Worm (Caenorhabditis elegans) whole organism, midembryonic: ENCODE measurements around the gene aat-2.

Experiments used
- T22C8.4 ChIP-seq: fragments of 200-800 bp; sonication (Bioruptor generic); IDR thresholded peaks from 2 replicates; pipeline ENCODE4 v1.3.6; 2022; ENCODE audit warnings: missing genetic modification characterization, missing compliant biosample characterization
- cog-1 ChIP-seq: sonication (generic microtip); optimal IDR thresholded peaks from 2 replicates; lab custom pipeline; 2016; ENCODE audit warnings: missing genetic modification characterization, missing compliant biosample characterization
- flt-1 ChIP-seq: fragments of 200-800 bp; sonication (Bioruptor generic); IDR thresholded peaks from 2 replicates; pipeline ENCODE4 v1.3.6; 2022; ENCODE audit warnings: missing genetic modification characterization, missing compliant biosample characterization
- klf-2 ChIP-seq: fragments of 200-800 bp; sonication (Bioruptor generic); conservative IDR thresholded peaks from 2 replicates; pipeline ENCODE4 v1.3.6; 2022; ENCODE audit warnings: missing genetic modification reagents, missing genetic modification characterization, missing compliant biosample characterization
- med-1 ChIP-seq: sonication (generic microtip); optimal IDR thresholded peaks from 2 replicates; lab custom pipeline; 2017; ENCODE audit warnings: missing genetic modification characterization, mild to moderate bottlenecking, missing compliant biosample characterization, antibody characterized with exemption, missing genetic modification reagents; ENCODE audit not compliant: insufficient read depth
- ref-1 ChIP-seq: fragments of 200-800 bp; sonication (Bioruptor generic); conservative IDR thresholded peaks from 2 replicates; pipeline ENCODE4 v1.3.6; 2022; ENCODE audit warnings: missing genetic modification reagents, missing genetic modification characterization, missing compliant biosample characterization
- tab-1 ChIP-seq: fragments of 200-800 bp; sonication (Bioruptor generic); IDR thresholded peaks from 2 replicates; pipeline ENCODE4 v1.3.6; 2022; ENCODE audit warnings: missing genetic modification characterization, missing compliant biosample characterization
- ztf-23 ChIP-seq: fragments of 200-800 bp; sonication (Bioruptor generic); IDR thresholded peaks from 2 replicates; pipeline ENCODE4 v1.3.6; 2022; ENCODE audit warnings: missing genetic modification reagents, missing genetic modification characterization, missing compliant biosample characterization
- ztf-29 ChIP-seq: fragments of 200-800 bp; sonication (Bioruptor generic); IDR thresholded peaks from 2 replicates; pipeline ENCODE4 v1.3.6; 2022; ENCODE audit warnings: missing genetic modification reagents, missing genetic modification characterization, missing compliant biosample characterization

aat-2 gene

DNA sequence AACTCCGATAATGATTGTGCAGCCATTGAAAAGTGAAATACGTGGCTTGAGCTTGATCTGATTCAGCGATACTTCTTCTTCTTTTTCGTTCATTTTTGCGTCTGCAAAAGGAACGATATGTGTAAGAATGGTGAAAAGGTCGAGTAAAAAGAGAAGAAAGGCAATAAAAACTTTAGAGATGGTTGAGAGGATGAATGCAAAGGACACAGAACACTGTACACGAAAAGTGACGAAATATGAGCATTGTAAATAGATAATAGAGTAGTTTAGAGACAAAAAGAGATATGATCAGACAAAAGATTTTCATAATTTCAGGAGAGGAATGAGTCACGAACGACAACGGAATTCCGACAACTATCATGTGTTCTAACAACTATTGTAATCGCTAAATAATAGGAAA is at the start of gene aat-2:
Gene aat-2 (minus strand): TSS at position 101 of the 400 bp plus-strand sequence.
- TF ChIP-seq klf-2 = no peak
- no peak for TF ChIP-seq med-1 (GFP tag; lab: Kevin White, UChicago)
- no peak for TF ChIP-seq T22C8.4 (GFP tag; lab: Robert Waterston, UW)
- TF ChIP-seq tab-1 (GFP tag; lab: Robert Waterston, UW) = no peak
- no peak for TF ChIP-seq ref-1 (GFP tag; lab: Robert Waterston, UW)
- no peak for TF ChIP-seq ztf-29 (GFP tag; lab: Robert Waterston, UW)
- TF ChIP-seq ztf-23 = no peak
- TF ChIP-seq cog-1 = no peak
- no peak for TF ChIP-seq flt-1 (GFP tag; lab: Robert Waterston, UW)

DNA sequence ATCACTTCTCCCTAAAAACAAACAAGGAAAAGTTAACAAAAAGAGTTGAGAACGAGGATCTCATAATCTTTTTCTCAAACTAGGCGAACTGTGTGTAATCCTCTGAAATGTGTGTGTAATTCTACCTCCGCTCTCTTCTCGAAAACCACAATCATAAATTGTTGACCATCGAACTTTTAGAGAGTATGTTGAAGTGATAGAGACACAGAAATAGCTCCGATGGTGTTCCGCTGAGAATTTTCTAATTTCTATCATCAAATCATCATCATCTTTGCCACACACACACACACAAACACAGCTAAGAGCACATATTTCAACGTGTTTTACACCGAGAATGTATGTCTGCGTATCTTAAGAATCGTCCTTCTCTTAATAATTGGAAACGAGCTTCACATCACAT is 49.4 kb upstream of the aat-2 start:
- TF ChIP-seq klf-2 (no peak), cog-1 (no peak), flt-1 (GFP tag; lab: Robert Waterston, UW) (no peak), med-1 (GFP tag; lab: Kevin White, UChicago) (no peak), ztf-29 (GFP tag; lab: Robert Waterston, UW) (no peak), ztf-23 (no peak), ref-1 (GFP tag; lab: Robert Waterston, UW) (no peak), tab-1 (GFP tag; lab: Robert Waterston, UW) (no peak), T22C8.4 (GFP tag; lab: Robert Waterston, UW) (no peak)

DNA sequence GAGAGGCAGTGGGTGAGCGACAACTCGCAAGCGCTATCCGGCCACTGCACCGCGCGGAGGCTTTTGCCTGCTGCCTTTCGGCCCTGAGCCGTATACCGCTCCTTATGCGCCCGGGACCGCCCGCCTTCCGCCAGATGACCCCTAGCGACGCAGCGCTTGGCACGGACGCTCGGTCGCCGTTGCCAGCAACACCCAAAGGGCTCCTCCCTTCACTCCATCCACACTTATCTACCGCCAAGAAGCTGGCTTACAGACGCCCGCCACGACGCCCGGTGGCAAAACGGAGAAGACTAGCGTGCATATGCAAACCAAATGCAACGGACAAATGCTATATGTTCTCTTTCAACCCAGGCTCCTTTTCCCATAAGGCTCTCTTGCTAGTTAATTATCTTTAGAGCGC is 47.2 kb upstream of the aat-2 start:
- TF ChIP-seq klf-2 (no peak; the same call in 1 of the 2 replicates), flt-1 (GFP tag; lab: Robert Waterston, UW) (peak; percentile 58; the same call in 1 of the 2 replicates), tab-1 (GFP tag; lab: Robert Waterston, UW) (peak; percentile 68)

DNA sequence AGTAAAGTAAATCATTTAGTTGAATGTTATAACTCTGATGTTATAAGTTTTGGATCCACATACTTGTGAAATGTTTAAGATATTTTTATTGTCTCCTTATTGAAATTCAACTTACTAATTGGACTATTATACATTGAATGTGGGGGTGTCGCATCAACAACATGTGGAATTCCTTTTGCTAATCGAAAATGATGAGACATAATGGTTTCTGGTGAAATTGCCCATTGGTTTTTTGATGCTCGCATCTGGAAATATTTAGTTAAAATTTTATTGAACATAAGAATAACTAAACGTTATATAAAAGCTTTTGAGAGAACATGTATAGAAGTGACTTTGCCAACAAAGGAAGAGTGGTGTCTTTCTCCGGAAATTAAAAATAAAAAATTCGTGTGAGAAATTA is 45.8 kb upstream of the aat-2 start, which contains the start of gene ZK682.7:
Gene ZK682.7 (minus strand): TSS at position 247 of the 400 bp plus-strand sequence.
- TF ChIP-seq klf-2 (no peak), flt-1 (GFP tag; lab: Robert Waterston, UW) (no peak), cog-1 (no peak), med-1 (GFP tag; lab: Kevin White, UChicago) (no peak)

DNA sequence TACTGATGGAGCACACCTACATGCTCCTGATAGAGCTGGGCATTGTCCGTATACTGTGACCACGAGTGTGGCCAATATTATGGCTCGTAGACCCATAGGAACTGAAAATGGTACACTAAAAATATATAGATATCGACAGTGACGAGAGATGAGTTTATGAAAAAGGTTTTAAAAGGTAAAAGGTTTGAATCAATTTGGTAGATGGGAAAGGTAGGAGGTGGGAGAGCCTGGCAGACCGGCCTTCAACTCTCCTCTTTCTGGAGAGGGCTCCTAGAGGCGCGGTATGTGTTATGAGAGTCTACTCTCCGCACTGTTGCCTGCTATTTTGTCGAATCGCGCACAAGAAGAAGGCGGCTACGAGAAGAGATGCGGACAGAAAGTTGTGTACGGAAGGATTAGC is 41.3 kb upstream of the aat-2 start, which contains the start of gene lron-2:
Gene lron-2 (minus strand): TSS at position 101 of the 400 bp plus-strand sequence.
- TF ChIP-seq ztf-29 (GFP tag; lab: Robert Waterston, UW) (no peak), T22C8.4 (GFP tag; lab: Robert Waterston, UW) (no peak), ref-1 (GFP tag; lab: Robert Waterston, UW) (no peak), med-1 (GFP tag; lab: Kevin White, UChicago) (no peak), tab-1 (GFP tag; lab: Robert Waterston, UW) (no peak), flt-1 (GFP tag; lab: Robert Waterston, UW) (no peak), klf-2 (no peak), ztf-23 (no peak), cog-1 (no peak)

DNA sequence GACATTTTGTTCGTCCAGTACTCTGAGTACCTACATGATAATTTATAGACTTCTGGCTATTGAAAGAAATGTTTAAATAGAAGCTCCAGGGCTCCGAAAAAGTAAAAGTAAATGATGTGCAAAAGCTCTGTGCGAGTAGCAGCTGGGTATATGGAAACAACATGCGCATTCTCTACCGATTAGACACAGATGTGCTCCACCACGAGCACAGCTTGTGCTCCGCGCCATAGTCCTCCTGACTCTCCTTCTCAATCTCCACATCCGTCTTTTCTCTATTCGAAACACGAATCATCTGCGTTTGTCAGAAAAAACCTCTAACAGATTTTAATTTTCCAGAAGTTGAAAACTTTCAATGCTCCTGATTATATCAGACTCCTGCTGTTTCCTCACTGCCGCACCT is 37.3 kb upstream of the aat-2 start:
- TF ChIP-seq ztf-29 (GFP tag; lab: Robert Waterston, UW) (no peak), klf-2 (no peak), med-1 (GFP tag; lab: Kevin White, UChicago) (no peak)

DNA sequence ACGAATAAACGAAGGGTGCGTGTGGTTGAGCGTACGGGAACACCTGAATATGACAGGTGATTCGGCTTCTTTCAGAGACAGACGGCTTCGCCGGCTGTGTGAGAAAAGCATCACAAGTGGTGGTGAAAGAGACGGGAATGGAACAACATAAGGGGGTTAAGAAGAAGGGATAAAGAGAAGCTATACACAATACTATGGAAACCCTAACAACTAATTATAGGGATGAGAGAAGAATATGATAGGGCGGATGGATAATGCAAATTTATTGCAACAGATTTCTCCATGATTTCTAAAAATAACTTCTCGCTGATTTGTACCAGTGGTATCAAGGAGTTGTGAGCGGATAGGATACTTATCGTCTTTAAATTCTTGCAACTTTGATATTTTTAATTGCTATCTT is 36.0 kb upstream of the aat-2 start, which contains the start of gene hlh-10:
Gene hlh-10 (minus strand): TSS at position 101 of the 400 bp plus-strand sequence.
- TF ChIP-seq ztf-23 (no peak), T22C8.4 (GFP tag; lab: Robert Waterston, UW) (no peak), ref-1 (GFP tag; lab: Robert Waterston, UW) (no peak), ztf-29 (GFP tag; lab: Robert Waterston, UW) (no peak), cog-1 (no peak), klf-2 (no peak), flt-1 (GFP tag; lab: Robert Waterston, UW) (no peak), med-1 (GFP tag; lab: Kevin White, UChicago) (no peak), tab-1 (GFP tag; lab: Robert Waterston, UW) (no peak)

DNA sequence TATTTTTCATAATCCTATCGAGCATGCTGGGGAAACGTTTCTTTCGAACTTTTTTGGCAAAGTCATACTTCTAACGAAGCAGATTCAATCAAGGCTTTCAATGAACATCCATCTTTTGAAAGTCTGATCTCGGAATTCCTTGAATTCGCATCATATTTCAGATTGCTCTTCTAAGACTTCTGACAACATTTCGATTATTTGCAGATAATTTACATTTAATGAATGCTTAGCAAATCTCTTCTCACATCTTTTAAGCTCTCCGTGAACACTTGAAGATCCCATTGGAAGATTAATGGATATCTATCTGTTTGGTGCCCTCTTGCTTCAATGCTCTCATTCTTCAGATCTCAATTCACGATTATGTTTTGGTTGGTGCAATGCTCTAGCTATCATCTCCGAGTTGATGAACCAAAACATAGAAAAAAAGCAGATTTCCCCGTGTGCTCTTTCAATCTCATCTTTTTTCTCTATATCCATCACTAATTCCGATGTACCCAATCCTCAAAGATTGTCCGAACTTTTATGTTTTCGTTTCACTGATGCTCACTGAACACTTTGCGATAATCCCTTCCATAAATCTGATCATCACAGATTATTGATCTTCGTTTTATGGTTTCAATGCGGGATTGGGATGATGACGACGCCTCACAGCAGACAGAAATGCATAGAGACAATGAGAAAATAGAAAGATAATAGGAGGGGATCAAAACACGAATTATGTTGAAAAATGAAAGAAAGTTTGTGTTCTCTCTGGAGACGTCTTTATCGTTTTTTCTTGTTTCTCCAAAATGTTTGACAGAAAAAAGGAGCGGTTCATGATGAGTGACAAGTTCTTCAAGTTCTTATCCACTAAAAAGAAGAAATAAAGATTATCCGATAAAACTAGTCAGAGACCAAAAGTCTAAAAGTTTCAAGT is 28.2 kb upstream of the aat-2 start:
- no peak for TF ChIP-seq cog-1

DNA sequence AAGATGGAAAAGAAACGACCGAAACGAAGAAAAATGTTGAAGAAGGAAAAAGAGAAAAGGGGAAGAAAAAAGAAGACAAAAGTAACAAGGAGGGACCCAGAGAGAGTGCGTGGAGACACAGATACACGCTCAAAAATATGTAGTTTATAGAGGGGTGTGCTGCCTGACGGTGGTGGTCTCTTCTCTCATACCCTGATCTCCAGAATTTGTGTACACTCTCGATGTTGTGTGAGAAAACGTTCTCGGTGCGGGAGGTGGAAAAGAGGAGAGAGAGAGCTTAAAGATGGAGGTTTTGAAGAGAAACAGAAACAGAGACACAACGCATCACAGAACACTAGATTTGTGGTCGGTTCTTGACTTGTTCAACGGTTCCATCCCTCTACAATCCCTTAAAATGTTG is 27.4 kb upstream of the aat-2 start:
- TF ChIP-seq tab-1 (GFP tag; lab: Robert Waterston, UW) = no peak
- peak; percentile 27 for TF ChIP-seq cog-1
- 0 out of 2 replicates have a peak, but pooled peaks have one; percentile 11 for TF ChIP-seq flt-1 (GFP tag; lab: Robert Waterston, UW)
- no peak for TF ChIP-seq med-1 (GFP tag; lab: Kevin White, UChicago)
- no peak for TF ChIP-seq klf-2
- no peak for TF ChIP-seq ref-1 (GFP tag; lab: Robert Waterston, UW)
- TF ChIP-seq ztf-29 (GFP tag; lab: Robert Waterston, UW) = no peak
- TF ChIP-seq T22C8.4 (GFP tag; lab: Robert Waterston, UW) = no peak
- no peak for TF ChIP-seq ztf-23

DNA sequence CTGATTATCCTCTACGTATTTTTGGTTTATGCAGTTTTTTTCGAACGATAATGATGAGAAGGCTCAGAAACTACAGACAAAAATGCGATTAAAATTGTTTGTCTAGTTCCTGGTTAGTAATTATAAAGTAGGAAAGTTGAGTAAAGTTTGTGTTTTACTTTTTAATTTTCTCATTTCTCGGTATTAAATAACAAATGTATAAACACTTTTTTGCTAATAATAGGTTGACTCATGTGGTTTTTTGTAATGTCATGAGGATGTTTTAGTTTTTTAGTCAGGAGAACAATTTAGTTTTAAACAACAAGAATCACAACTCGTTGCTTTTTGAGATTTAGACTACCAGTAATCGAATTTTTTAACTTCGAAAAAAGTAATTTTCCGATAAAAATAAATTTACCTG is 26.5 kb upstream of the aat-2 start:
- TF ChIP-seq ztf-23 = no peak
- TF ChIP-seq T22C8.4 (GFP tag; lab: Robert Waterston, UW) = no peak
- no peak for TF ChIP-seq flt-1 (GFP tag; lab: Robert Waterston, UW)
- TF ChIP-seq tab-1 (GFP tag; lab: Robert Waterston, UW) = no peak
- no peak for TF ChIP-seq cog-1
- TF ChIP-seq med-1 (GFP tag; lab: Kevin White, UChicago) = no peak
- no peak for TF ChIP-seq ztf-29 (GFP tag; lab: Robert Waterston, UW)
- no peak for TF ChIP-seq klf-2
- no peak for TF ChIP-seq ref-1 (GFP tag; lab: Robert Waterston, UW)
